Worm (Caenorhabditis elegans) whole organism, early embryonic: ENCODE results near the gene R07C12.3.

Experiments
- B0310.2 ChIP-seq: sonication (generic microtip); optimal IDR thresholded peaks from 2 replicates; lab custom pipeline; 2016; ENCODE audit warnings: mild to moderate bottlenecking, missing genetic modification characterization, missing compliant biosample characterization
- ama-1 ChIP-seq: fragments of 150-350 bp; optimal IDR thresholded peaks from 2 replicates; lab custom pipeline; 2014
- ets-7 ChIP-seq: sonication (generic microtip); optimal IDR thresholded peaks from 2 replicates; lab custom pipeline; 2016; ENCODE audit warnings: missing genotype, missing genetic modification characterization, missing compliant biosample characterization
- flt-1 ChIP-seq: fragments of 200-800 bp; sonication (Bioruptor generic); IDR thresholded peaks from 2 replicates; pipeline ENCODE4 v1.3.6; 2022; ENCODE audit warnings: missing genetic modification characterization, missing compliant biosample characterization
- sea-1 ChIP-seq: fragments of 200-800 bp; sonication (Bioruptor generic); conservative IDR thresholded peaks from 2 replicates; pipeline ENCODE4 v1.3.6; 2022; ENCODE audit warnings: missing genetic modification characterization, missing compliant biosample characterization
- tbx-37 ChIP-seq: fragments of 200-800 bp; sonication (Bioruptor generic); conservative IDR thresholded peaks from 2 replicates; pipeline ENCODE4 v1.3.6; 2022; ENCODE audit warnings: missing genetic modification reagents, missing genetic modification characterization, missing compliant biosample characterization

DNA sequence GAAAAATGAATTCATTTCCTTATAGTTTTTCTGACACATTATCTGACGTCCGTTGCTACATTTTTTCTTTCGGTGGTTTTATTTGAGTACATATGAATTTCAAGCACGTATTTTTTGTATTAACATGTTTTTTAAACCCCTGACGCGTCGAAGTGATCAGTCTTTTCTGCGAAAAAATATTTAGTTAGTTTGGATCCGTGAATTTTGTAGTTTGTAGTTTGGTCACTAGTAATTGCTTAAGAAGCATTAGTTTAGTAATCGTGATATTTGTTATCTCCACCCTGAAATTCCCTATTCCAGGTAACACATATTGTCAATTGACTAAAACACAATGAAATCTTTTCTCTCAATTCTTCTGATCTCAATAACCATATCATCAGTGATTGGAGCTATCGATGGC, 36.1 kb upstream of the R07C12.3 start, which contains the start of gene C35B1.7:
- TF ChIP-seq ama-1 (lab: Kevin White, UChicago) (no peak), ets-7 (tag; lab: Kevin White, UChicago) (no peak), flt-1 (GFP tag; lab: Robert Waterston, UW) (no peak), sea-1 (GFP tag; lab: Robert Waterston, UW) (no peak), tbx-37 (GFP tag; lab: Robert Waterston, UW) (no peak), B0310.2 (no peak)
